Worm (Caenorhabditis elegans): ENCODE measurements around the gene Y46G5A.36.
"Not testable (repeated sequence)": the region's sequence is repeated elsewhere in the genome, so short reads cannot be mapped to it uniquely, and the experiment has no call there.

ce11 chrII:12778374-12778773 is 45.1 kb upstream of the Y46G5A.36 start:
- TF ChIP-seq nhr-12, mdl-1, lin-39, fos-1 (tag; optimal IDR thresholded peaks at IDR 0.05): not testable (repeated sequence)
- TF ChIP-seq ztf-11 (tag; optimal IDR thresholded peaks at IDR 0.05) (peak in 1 of 2 experiments; percentile 44), lin-13 (GFP tag; optimal IDR thresholded peaks at IDR 0.05) (peak; percentile 98), skn-1 (tag; optimal IDR thresholded peaks at IDR 0.05) (peak; percentile 35), lsy-2 (tag; optimal IDR thresholded peaks at IDR 0.05) (peak; percentile 8 to 63), dpl-1 (GFP tag; optimal IDR thresholded peaks at IDR 0.05) (peak in 2 of 3 experiments; percentile 19 to 36)
